Worm (Caenorhabditis elegans) whole organism, L3 larva: ENCODE measurements around the gene catp-5.

Experiments used
- ceh-28 ChIP-seq: fragments of 150-350 bp; optimal IDR thresholded peaks from 2 replicates; lab custom pipeline; 2014; ENCODE audit warnings: missing biosample characterization, missing genetic modification reagents, missing genetic modification characterization
- ceh-82 ChIP-seq: fragments of 150-350 bp; optimal IDR thresholded peaks from 2 replicates; lab custom pipeline; 2014; ENCODE audit warnings: missing biosample characterization, missing genetic modification characterization
- mdl-1 ChIP-seq: fragments of 150-350 bp; optimal IDR thresholded peaks from 2 replicates; lab custom pipeline; 2014; ENCODE audit warnings: missing biosample characterization, missing genetic modification characterization
- tbx-2 ChIP-seq: sonication (generic microtip); optimal IDR thresholded peaks from 2 replicates; lab custom pipeline; 2016; ENCODE audit warnings: mild to moderate bottlenecking, missing genetic modification characterization, missing compliant biosample characterization
- unc-39 ChIP-seq: sonication (generic microtip); optimal IDR thresholded peaks from 4 replicates; lab custom pipeline; 2017; ENCODE audit warnings: missing biosample characterization, missing genetic modification characterization
- unc-62 ChIP-seq: fragments of 150-350 bp; sonication (generic microtip); optimal IDR thresholded peaks from 4 replicates; lab custom pipeline; 2014; ENCODE audit warnings: missing biosample characterization, missing genetic modification reagents, missing genetic modification characterization

DNA sequence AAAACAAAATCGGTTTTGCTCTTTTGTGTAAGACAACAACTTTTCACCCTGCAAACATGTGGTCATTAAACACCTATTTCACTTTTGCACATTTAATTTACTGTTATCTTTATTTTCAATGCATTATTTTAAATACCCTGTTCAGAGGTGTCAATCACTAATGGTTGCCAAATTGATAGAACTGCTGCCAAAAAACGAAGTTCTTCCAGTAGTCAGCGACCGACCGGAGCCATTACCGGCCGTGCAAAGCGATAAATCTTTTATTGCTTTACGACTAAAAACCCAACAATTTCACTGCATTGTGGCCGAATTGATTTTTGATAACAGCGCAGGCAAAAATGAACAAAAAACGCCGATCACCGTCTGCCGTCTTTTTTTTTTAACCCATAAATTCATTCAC lies 24.1 kb downstream of the catp-5 start:
- TF ChIP-seq ceh-28 (tag; lab: Kevin White, UChicago) (no peak), tbx-2 (tag; lab: Kevin White, UChicago) (no peak), ceh-82 (tag; lab: Kevin White, UChicago) (no peak), unc-39 (tag; lab: Kevin White, UChicago) (no peak), mdl-1 (tag; lab: Kevin White, UChicago) (no peak), unc-62 (GFP tag; lab: Kevin White, UChicago) (no peak)
